Fruit fly (Drosophila melanogaster) whole organism, prepupa: ENCODE data around the gene Pen.

ENCODE experiments used
- Blimp-1 ChIP-seq: fragments of 200-800 bp; sonication (Bioruptor generic); optimal IDR thresholded peaks from 3 replicates; lab custom pipeline; 2017; ENCODE audit warnings: missing biosample characterization, missing genetic modification characterization, mild to moderate bottlenecking, moderate library complexity, missing genetic modification reagents
- CG10669 ChIP-seq: fragments of 200-800 bp; sonication (Bioruptor generic); optimal IDR thresholded peaks from 3 replicates; lab custom pipeline; 2018; ENCODE audit warnings: missing biosample characterization, mild to moderate bottlenecking, missing genetic modification characterization, moderate library complexity
- CG11294 ChIP-seq: fragments of 200-800 bp; sonication (Bioruptor generic); IDR thresholded peaks from 2 replicates; pipeline ENCODE4 v1.3.6; 2022; ENCODE audit warnings: missing biosample characterization, missing genetic modification characterization
- CG11902 ChIP-seq: fragments of 200-800 bp; sonication (Bioruptor generic); optimal IDR thresholded peaks from 3 replicates; lab custom pipeline; 2016; ENCODE audit warnings: missing biosample characterization, missing genetic modification characterization
- CG15336 ChIP-seq: fragments of 200-800 bp; sonication (Bioruptor generic); IDR thresholded peaks from 2 replicates; pipeline ENCODE4 v1.3.6; 2022; ENCODE audit warnings: missing biosample characterization, missing genetic modification characterization
- CG3032 ChIP-seq: fragments of 200-800 bp; optimal IDR thresholded peaks from 2 replicates; lab custom pipeline; 2019; ENCODE audit warnings: missing biosample characterization, mild to moderate bottlenecking, missing genetic modification characterization, moderate library complexity
- CG32006 ChIP-seq: fragments of 200-800 bp; sonication (Bioruptor generic); optimal IDR thresholded peaks from 3 replicates; lab custom pipeline; 2017; ENCODE audit warnings: missing biosample characterization, mild to moderate bottlenecking, missing genetic modification characterization
- CG34406 ChIP-seq: fragments of 200-800 bp; sonication (Bioruptor generic); optimal IDR thresholded peaks from 3 replicates; lab custom pipeline; 2016; ENCODE audit warnings: missing biosample characterization, missing genetic modification characterization
- CG4318 ChIP-seq: fragments of 200-800 bp; sonication (Bioruptor generic); optimal IDR thresholded peaks from 3 replicates; lab custom pipeline; 2017; ENCODE audit warnings: missing biosample characterization, mild to moderate bottlenecking, missing genetic modification characterization
- CG6163 ChIP-seq: fragments of 200-800 bp; sonication (Bioruptor generic); IDR thresholded peaks from 3 replicates; pipeline ENCODE4 v1.3.6; 2022; ENCODE audit warnings: missing biosample characterization, missing genetic modification characterization
- CG6792 ChIP-seq: fragments of 200-800 bp; sonication (Bioruptor generic); optimal IDR thresholded peaks from 3 replicates; lab custom pipeline; 2016; ENCODE audit warnings: missing biosample characterization, missing genetic modification characterization
- CG8119 ChIP-seq: fragments of 200-800 bp; sonication (Bioruptor generic); IDR thresholded peaks from 3 replicates; pipeline ENCODE4 v1.3.6; 2022; ENCODE audit warnings: missing biosample characterization, missing genetic modification characterization
- CG8319 ChIP-seq: fragments of 200-800 bp; sonication (Bioruptor generic); optimal IDR thresholded peaks from 3 replicates; lab custom pipeline; 2016; ENCODE audit warnings: missing biosample characterization, missing genetic modification characterization
- CG8632 ChIP-seq: fragments of 200-800 bp; sonication (Bioruptor generic); optimal IDR thresholded peaks from 3 replicates; lab custom pipeline; 2016; ENCODE audit warnings: missing biosample characterization, missing genetic modification characterization
- CG9139 ChIP-seq: fragments of 200-800 bp; sonication (Bioruptor generic); optimal IDR thresholded peaks from 3 replicates; lab custom pipeline; 2017; ENCODE audit warnings: missing biosample characterization, mild to moderate bottlenecking, missing genetic modification characterization
- Eip75B ChIP-seq: fragments of 200-800 bp; sonication (Bioruptor generic); optimal IDR thresholded peaks from 3 replicates; lab custom pipeline; 2016; ENCODE audit warnings: missing biosample characterization, missing genetic modification characterization
- Eip78C ChIP-seq: fragments of 200-800 bp; sonication (Bioruptor generic); peaks from one replicate; lab custom pipeline; 2016; ENCODE audit warnings: missing biosample characterization, missing genetic modification characterization
- Eip93F ChIP-seq: fragments of 200-800 bp; sonication (Bioruptor generic); optimal IDR thresholded peaks from 2 replicates; lab custom pipeline; 2016; ENCODE audit warnings: missing biosample characterization, mild to moderate bottlenecking, missing genetic modification characterization
- Ets21C ChIP-seq: fragments of 200-800 bp; sonication (Bioruptor generic); optimal IDR thresholded peaks from 3 replicates; lab custom pipeline; 2016; ENCODE audit warnings: missing biosample characterization, missing genetic modification characterization
- Ets96B ChIP-seq: fragments of 200-800 bp; optimal IDR thresholded peaks from 2 replicates; lab custom pipeline; 2019; ENCODE audit warnings: missing biosample characterization, mild to moderate bottlenecking, missing genetic modification characterization, moderate library complexity
- Gug ChIP-seq: fragments of 200-800 bp; sonication (Bioruptor generic); IDR thresholded peaks from 2 replicates; pipeline ENCODE4 v1.3.6; 2022; ENCODE audit warnings: missing biosample characterization, missing genetic modification characterization
- Hr39 ChIP-seq: fragments of 200-800 bp; sonication (Bioruptor generic); optimal IDR thresholded peaks from 2 replicates; lab custom pipeline; 2016; ENCODE audit warnings: missing biosample characterization, missing genetic modification characterization
- Lpt ChIP-seq: fragments of 200-800 bp; sonication (Bioruptor generic); optimal IDR thresholded peaks from 3 replicates; lab custom pipeline; 2016; ENCODE audit warnings: missing biosample characterization, missing genetic modification characterization
- OdsH ChIP-seq: fragments of 200-800 bp; sonication (Bioruptor generic); optimal IDR thresholded peaks from 3 replicates; lab custom pipeline; 2016; ENCODE audit warnings: missing biosample characterization, missing genetic modification characterization
- Smox ChIP-seq: fragments of 200-800 bp; sonication (Bioruptor generic); optimal IDR thresholded peaks from 3 replicates; lab custom pipeline; 2016; ENCODE audit warnings: missing biosample characterization, missing genetic modification characterization
- Sox102F ChIP-seq: fragments of 200-800 bp; sonication (Bioruptor generic); optimal IDR thresholded peaks from 2 replicates; lab custom pipeline; 2016; ENCODE audit warnings: missing biosample characterization, mild to moderate bottlenecking, missing genetic modification characterization
- Sox14 ChIP-seq: fragments of 200-800 bp; sonication (Bioruptor generic); optimal IDR thresholded peaks from 3 replicates; lab custom pipeline; 2016; ENCODE audit warnings: missing biosample characterization, missing genetic modification characterization
- Sox15 ChIP-seq: fragments of 200-800 bp; sonication (Bioruptor generic); optimal IDR thresholded peaks from 3 replicates; lab custom pipeline; 2016; ENCODE audit warnings: missing biosample characterization, missing genetic modification characterization
- acj6 ChIP-seq: fragments of 200-800 bp; sonication (Bioruptor generic); optimal IDR thresholded peaks from 3 replicates; lab custom pipeline; 2016; ENCODE audit warnings: missing biosample characterization, missing genetic modification characterization
- cyc ChIP-seq: fragments of 200-800 bp; sonication (Bioruptor generic); optimal IDR thresholded peaks from 3 replicates; lab custom pipeline; 2016; ENCODE audit warnings: missing biosample characterization, missing genetic modification characterization
- eg ChIP-seq: fragments of 200-800 bp; sonication (Bioruptor generic); IDR thresholded peaks from 3 replicates; pipeline ENCODE4 v1.3.6; 2022; ENCODE audit warnings: missing biosample characterization, missing genetic modification characterization
- fd59A ChIP-seq: fragments of 200-800 bp; sonication (Bioruptor generic); optimal IDR thresholded peaks from 2 replicates; lab custom pipeline; 2017; ENCODE audit warnings: missing biosample characterization, mild to moderate bottlenecking, missing genetic modification characterization, missing genetic modification reagents
- net ChIP-seq: fragments of 200-800 bp; sonication (Bioruptor generic); optimal IDR thresholded peaks from 3 replicates; lab custom pipeline; 2016; ENCODE audit warnings: missing biosample characterization, missing genetic modification characterization
- pdm3 ChIP-seq: fragments of 200-800 bp; sonication (Bioruptor generic); optimal IDR thresholded peaks from 3 replicates; lab custom pipeline; 2016; ENCODE audit warnings: missing biosample characterization, missing genetic modification characterization
- spab ChIP-seq: fragments of 200-800 bp; sonication (Bioruptor generic); optimal IDR thresholded peaks from 2 replicates; lab custom pipeline; 2017; ENCODE audit warnings: missing biosample characterization, mild to moderate bottlenecking, missing genetic modification characterization, missing genetic modification reagents
- ss ChIP-seq, 2 experiments: fragments of 200-800 bp; sonication (Bioruptor generic); optimal IDR thresholded peaks; 2 replicates in 1 of 2; 3 replicates in 1 of 2; lab custom pipeline; 2017 to 2018; ENCODE audit warnings: mild to moderate bottlenecking in 2 of 2, missing biosample characterization in 2 of 2, missing genetic modification characterization in 2 of 2, moderate library complexity in 1 of 2
- svp ChIP-seq: fragments of 200-800 bp; sonication (Bioruptor generic); peaks from one replicate; lab custom pipeline; 2016; ENCODE audit warnings: missing biosample characterization, missing genetic modification characterization
- topi ChIP-seq: fragments of 200-800 bp; sonication (Bioruptor generic); optimal IDR thresholded peaks from 3 replicates; lab custom pipeline; 2016; ENCODE audit warnings: missing biosample characterization, missing genetic modification characterization
- vri ChIP-seq: fragments of 200-800 bp; sonication (Bioruptor generic); optimal IDR thresholded peaks from 3 replicates; lab custom pipeline; 2016; ENCODE audit warnings: missing biosample characterization, mild to moderate bottlenecking, missing genetic modification characterization

The Pen gene

DNA sequence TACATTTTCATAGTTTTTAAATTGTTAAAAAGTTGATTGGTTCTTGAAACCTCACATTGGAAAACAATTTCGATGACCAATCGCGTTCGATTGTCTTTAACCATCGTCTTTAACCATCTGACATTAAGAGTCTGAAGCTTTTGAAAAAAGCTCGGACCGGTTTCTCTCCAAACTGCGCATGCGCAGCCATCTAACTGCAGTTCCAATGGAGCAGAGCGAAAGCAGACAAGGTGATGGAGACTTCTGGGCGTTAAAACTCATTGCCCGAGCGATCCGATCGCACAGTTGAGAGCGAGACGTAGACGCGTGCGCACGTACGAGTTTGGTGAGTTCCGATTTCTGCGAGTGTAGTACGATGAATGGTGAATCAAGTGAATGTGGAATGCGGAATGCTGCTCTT is 24.3 kb upstream of the Pen start, which contains the start of gene obst-B (continued):
- TF ChIP-seq cyc (GFP tag; lab: Kevin White, UChicago) (no peak), Sox15 (GFP tag; lab: Kevin White, UChicago) (no peak), OdsH (no peak), CG8119 (GFP tag; lab: Robert Waterston, UW) (no peak; the same call in 2 of the 3 replicates), CG15336 (GFP tag; lab: Robert Waterston, UW) (0 out of 2 replicates have a peak, but pooled peaks have one; percentile 21), CG4318 (GFP tag; lab: Kevin White, UChicago) (no peak), Hr39 (GFP tag; lab: Kevin White, UChicago) (no peak), Lpt (GFP tag; lab: Kevin White, UChicago) (no peak), Sox14 (no peak), vri (no peak)

DNA sequence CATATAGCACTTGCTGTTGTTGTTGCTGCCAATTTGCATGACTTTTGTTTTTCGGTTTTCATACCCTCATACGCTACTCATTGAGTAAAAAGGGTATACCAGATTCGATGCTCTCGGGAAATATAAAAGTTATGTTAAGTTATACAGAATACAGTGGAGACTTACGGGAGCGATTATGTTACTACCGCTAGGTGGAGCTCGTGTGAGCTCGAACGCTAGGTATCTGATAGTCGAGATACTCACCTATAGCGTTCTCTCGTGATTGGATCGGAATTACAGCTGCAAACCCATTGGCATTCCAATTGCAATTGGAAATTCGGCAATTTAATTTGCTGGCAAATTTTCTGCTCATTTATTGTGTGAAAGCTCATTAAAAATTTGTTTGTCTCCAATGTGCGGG is 23.3 kb upstream of the Pen start:
- TF ChIP-seq Sox15 (GFP tag; lab: Kevin White, UChicago) (no peak), Eip75B (GFP tag; lab: Kevin White, UChicago) (no peak), CG4318 (GFP tag; lab: Kevin White, UChicago) (peak; percentile 12), OdsH (peak; percentile 19), CG8119 (GFP tag; lab: Robert Waterston, UW) (no peak), Eip78C (GFP tag; lab: Kevin White, UChicago) (no peak), CG32006 (peak; percentile 46), Ets96B (tag; lab: Kevin White, UChicago) (no peak), fd59A (GFP tag; lab: Kevin White, UChicago) (no peak), cyc (GFP tag; lab: Kevin White, UChicago) (no peak), eg (peak; percentile 46; the same call in 2 of the 3 replicates), Sox14 (peak; percentile 12), Smox (GFP tag; lab: Kevin White, UChicago) (no peak), CG3032 (tag; lab: Kevin White, UChicago) (no peak), Blimp-1 (GFP tag; lab: Kevin White, UChicago) (no peak), CG10669 (GFP tag; lab: Kevin White, UChicago) (peak; percentile 13), net (peak; percentile 7), CG11902 (GFP tag; lab: Kevin White, UChicago) (no peak), Sox102F (GFP tag; lab: Kevin White, UChicago) (no peak), Ets21C (GFP tag; lab: Kevin White, UChicago) (no peak), CG11294 (peak; percentile 43; the same call in 1 of the 2 replicates), Eip93F (GFP tag; lab: Kevin White, UChicago) (no peak), CG6163 (GFP tag; lab: Robert Waterston, UW) (no peak; the same call in 2 of the 3 replicates), CG6792 (GFP tag; lab: Kevin White, UChicago) (no peak), svp (GFP tag; lab: Kevin White, UChicago) (peak; percentile 37), Gug (GFP tag; lab: Robert Waterston, UW) (no peak), Hr39 (GFP tag; lab: Kevin White, UChicago) (no peak), CG8319 (GFP tag; lab: Kevin White, UChicago) (no peak), pdm3 (GFP tag; lab: Kevin White, UChicago) (peak; percentile 17), CG34406 (no peak), spab (GFP tag; lab: Kevin White, UChicago) (no peak), CG15336 (GFP tag; lab: Robert Waterston, UW) (peak; percentile 42; the same call in 1 of the 2 replicates), CG8632 (GFP tag; lab: Kevin White, UChicago) (no peak), ss (GFP tag; optimal IDR thresholded peaks at IDR 0.05; lab: Kevin White, UChicago) (no peak), topi (no peak), acj6 (no peak), CG9139 (GFP tag; lab: Kevin White, UChicago) (no peak)
